Worm (Caenorhabditis elegans): Measurements from ENCODE around the gene spig-5.

Gene spig-5

DNA sequence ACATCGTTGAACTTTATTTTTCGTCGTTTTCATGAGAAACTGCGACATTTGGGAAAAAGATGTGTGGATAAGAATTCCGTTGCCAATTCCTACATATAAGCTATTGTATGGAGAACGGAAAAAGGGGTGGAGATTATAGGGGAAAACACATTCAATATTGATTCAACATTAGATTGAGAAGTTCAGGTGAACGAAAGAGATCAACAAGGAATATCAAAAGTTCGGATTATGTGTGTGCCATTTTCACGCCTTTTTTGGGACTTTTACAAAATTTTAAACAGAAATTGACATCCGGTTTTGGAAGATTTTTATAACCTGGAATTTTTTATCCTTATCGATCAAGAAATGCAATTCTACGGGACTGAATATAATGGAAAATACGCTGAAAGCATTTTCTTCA lies 19.5 kb downstream of the spig-5 start, which contains the start of gene F47B8.5:
TSS of gene F47B8.5 (minus strand) at position 101 of the 400 bp plus-strand sequence.
- TF ChIP-seq unc-62 (GFP tag; optimal IDR thresholded peaks at IDR 0.05), result no peak

DNA sequence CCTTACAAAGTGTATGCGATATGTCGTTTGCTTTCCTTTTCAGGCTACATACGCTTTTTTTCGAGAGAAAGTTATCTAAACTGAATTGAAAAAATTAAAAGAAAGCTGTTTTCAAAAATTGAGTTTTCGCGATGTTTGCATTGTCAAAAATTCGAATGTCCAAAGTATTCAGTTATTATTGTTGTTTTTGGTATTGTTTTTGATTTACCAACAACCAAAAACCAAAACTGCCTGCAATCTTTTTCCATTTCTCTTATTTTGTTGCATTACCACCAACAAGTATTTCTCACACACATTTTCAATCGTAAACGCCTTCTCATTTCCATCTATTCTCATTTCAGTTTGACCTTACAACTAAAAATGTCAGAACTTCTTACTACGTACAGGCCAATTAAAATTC lies 20.5 kb downstream of the spig-5 start, which contains the start of gene pepm-1:
TSS of gene pepm-1 (plus strand) at position 301 of the 400 bp plus-strand sequence.
- TF ChIP-seq unc-62 (GFP tag; optimal IDR thresholded peaks at IDR 0.05), result no peak

- no peak for TF ChIP-seq unc-62 (GFP tag; optimal IDR thresholded peaks at IDR 0.05)
These were observed 23.2 kb downstream of the spig-5 start, which contains the start of gene F47B8.8 for ce11 chrV:14331477-14331876. TSS of gene F47B8.8 (plus strand) at chrV:14331733.

DNA sequence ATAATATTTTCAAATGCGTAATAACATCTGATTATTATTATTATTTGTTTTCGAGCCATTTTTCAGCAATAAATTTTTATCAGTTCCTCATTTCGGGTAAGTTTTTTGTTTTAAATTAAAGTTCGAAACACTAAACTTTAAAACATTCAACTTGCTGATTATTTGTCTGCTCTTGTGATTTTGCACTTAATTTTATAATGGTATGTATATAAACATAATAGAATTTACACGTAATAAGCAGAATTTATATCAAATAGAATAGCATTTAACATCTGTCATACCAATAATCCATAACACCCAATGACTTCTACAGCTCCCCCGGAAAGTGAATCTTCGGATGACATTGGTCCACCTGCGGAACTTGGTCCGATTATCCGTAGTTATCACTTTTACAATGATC lies 24.9 kb downstream of the spig-5 start, which contains the start of gene srm-4:
TSS of gene srm-4 (plus strand) at position 301 of the 400 bp plus-strand sequence.
- no peak for TF ChIP-seq unc-62 (GFP tag; optimal IDR thresholded peaks at IDR 0.05)

DNA sequence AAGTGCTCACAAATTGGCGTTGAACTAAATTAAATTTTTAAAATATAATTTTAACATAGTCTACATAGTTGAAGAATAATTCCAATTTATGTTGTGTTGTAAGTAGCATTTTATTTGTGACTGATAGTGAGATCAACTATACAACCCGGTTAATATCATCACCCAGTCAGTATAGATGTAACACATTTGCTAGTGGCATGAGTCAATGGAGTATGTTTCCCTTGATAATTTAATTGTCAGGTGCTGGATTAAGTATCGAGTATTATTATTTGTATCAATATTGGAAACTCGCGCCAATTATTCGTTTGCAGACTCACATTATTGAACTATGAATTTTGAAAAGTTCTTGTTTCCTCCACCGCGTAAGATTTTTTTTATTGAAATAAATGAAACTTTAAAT lies 26.6 kb downstream of the spig-5 start, which contains the start of gene srm-5:
TSS of gene srm-5 (plus strand) at position 301 of the 400 bp plus-strand sequence.
- no peak for TF ChIP-seq unc-62 (GFP tag; optimal IDR thresholded peaks at IDR 0.05)

DNA sequence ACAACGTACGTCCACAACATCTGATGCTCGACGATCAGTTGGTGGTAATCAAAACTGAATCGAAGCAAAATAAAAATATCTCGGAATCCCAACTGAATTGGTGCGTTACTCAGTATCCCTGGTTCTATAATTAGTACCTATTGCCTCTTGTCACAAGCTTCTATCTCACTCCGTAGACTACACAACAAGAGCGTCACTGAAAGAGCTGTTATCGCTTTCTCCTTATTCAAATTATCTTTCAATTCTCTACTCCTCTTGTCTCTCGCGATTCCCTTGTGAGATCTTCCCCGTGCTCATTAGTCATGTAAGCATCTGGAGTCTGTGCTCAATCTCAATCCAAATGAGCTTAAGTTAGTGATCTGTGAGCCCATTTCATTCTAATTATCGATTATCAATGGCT lies 28.4 kb downstream of the spig-5 start, which contains the start of gene srm-6:
TSS of gene srm-6 (plus strand) at position 301 of the 400 bp plus-strand sequence.
- TF ChIP-seq unc-62 (GFP tag; optimal IDR thresholded peaks at IDR 0.05), result no peak

DNA sequence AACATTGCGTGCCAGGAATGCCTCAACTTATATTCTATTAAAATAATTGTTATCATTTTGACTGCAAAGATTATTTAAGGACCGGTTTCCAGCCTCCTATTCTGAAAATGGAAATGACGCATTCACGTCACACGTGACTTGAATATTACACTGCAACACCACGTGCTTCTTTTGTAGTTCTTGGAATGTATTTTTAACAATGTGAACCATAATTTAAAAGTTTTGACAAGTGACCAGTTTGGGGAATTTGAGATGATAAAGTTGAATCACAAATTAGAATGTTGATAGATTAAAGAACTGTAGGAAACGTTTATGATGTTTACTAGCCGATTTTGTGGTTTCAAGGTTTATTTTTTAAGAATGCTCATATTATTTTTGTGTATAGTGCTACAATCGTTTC lies 33.4 kb downstream of the spig-5 start, which contains the start of gene F47B8.10:
TSS of gene F47B8.10 (plus strand) at position 301 of the 400 bp plus-strand sequence.
- no peak for TF ChIP-seq unc-62 (GFP tag; optimal IDR thresholded peaks at IDR 0.05)

ce11 chrV:14347234-14347826 lies 39.1 kb downstream of the spig-5 start, which contains the start of gene cept-2:
TSS of gene cept-2 (plus strand) at chrV:14347766.
- no peak for TF ChIP-seq unc-62 (GFP tag; optimal IDR thresholded peaks at IDR 0.05)

DNA sequence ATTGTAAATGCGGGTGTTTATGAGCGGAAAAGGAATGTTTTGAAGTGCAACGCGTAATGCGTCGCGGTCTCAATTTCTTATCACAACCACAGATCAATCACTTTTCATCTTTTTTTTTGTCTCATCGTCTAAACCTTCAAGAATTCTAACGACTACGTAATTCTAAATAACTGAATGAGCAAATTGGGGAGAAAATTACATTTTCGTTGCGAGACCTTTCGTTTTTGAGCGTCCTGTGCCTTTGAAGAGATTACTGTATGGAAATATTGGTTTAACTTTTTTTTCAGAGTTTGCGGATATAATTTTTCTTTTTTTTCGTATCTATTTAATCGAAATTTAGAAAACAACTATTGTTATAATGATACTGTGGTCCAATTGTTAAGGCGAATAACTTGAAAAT lies 42.2 kb downstream of the spig-5 start:
- TF ChIP-seq unc-62 (GFP tag; optimal IDR thresholded peaks at IDR 0.05), result no peak

DNA sequence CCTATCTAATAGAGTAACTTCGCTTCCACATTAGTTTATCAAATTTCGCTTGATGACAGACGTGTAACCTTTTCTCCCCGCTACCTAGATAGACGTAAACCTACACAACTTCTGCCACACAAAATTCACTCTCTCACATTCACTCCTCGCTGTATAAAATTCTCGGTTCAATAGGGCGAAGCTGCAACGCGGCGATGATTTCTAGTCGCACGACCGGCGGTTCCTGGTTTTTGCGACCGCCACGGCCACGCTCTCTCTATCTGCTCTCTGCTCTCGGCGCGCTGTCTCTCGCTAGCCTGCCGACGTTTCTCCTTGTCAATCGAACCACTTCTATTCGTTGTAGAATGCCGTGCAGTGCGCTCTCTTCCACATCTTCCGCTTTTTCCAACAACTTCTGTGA lies 42.7 kb downstream of the spig-5 start:
- no peak for TF ChIP-seq unc-62 (GFP tag; optimal IDR thresholded peaks at IDR 0.05)

ce11 chrV:14351629-14352028 lies 43.4 kb downstream of the spig-5 start, which contains the start of gene vha-13:
TSS of gene vha-13 (plus strand) at chrV:14351709.
- TF ChIP-seq unc-62 (GFP tag; optimal IDR thresholded peaks at IDR 0.05), result no peak

DNA sequence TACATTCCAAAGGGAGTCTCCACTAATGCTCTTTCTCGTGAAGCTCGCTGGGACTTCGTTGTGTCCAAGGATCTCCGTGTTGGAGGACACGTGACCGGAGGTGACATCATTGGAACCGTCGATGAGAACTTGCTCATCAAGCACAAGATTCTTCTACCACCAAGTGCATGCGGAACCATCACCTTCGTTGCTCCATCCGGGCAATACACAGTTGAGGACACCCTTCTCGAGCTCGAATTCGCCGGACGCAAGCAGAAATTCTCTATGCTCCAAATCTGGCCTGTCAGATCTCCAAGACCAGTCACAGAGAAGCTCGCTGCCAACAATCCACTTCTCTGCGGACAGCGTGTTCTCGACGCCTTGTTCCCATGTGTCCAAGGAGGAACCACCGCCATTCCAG lies 43.8 kb downstream of the spig-5 start:
- TF ChIP-seq unc-62 (GFP tag; optimal IDR thresholded peaks at IDR 0.05), result no peak

ce11 chrV:14354258-14354877 lies 46.1 kb downstream of the spig-5 start, which contains the start of gene Y49A3A.3:
TSS of gene Y49A3A.3 (plus strand) at chrV:14354410.
- no peak for TF ChIP-seq unc-62 (GFP tag; optimal IDR thresholded peaks at IDR 0.05)

DNA sequence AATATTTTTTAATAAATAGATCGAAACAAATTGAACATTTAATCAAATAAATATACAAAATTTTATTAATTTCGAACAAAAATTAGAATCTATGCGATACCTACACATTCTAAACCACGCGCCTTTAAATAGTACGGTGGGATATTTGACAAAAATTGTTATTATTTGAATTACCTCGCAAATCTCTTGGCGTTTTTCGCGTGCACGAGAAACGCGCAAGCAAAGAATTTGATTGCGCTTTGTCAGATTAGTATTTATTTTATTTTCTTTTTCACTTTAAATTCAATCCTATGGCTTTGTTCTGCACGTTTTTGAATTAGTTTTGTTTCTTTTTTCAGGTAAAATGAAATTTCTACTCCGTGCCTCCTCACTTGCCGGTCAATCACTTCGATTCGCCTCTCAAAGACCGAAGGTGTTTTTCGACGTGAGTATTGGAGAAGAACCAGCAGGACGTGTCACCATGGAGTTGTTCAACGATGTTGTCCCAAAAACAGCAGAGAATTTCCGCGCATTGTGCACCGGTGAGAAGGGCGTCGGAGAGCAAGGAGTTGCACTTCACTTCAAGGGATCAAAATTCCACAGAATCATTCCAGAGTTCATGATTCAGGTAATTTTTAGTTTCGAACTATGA lies 47.6 kb downstream of the spig-5 start, which contains the start of gene cyn-1:
TSS of gene cyn-1 (plus strand) at position 339 of the 631 bp plus-strand sequence.
- no peak for TF ChIP-seq unc-62 (GFP tag; optimal IDR thresholded peaks at IDR 0.05)

All from whole organism, dauer.